Fruit fly (Drosophila melanogaster) whole organism, prepupa: ENCODE data around the gene CAH5.

Source experiments
- CG10631 ChIP-seq: fragments of 200-800 bp; sonication (Bioruptor generic); optimal IDR thresholded peaks from 2 replicates; lab custom pipeline; 2016; ENCODE audit warnings: missing biosample characterization, missing genetic modification characterization
- CG10669 ChIP-seq: fragments of 200-800 bp; sonication (Bioruptor generic); optimal IDR thresholded peaks from 3 replicates; lab custom pipeline; 2018; ENCODE audit warnings: missing biosample characterization, mild to moderate bottlenecking, missing genetic modification characterization, moderate library complexity
- CG11762 ChIP-seq: fragments of 200-800 bp; sonication (Bioruptor generic); optimal IDR thresholded peaks from 3 replicates; lab custom pipeline; 2016; ENCODE audit warnings: missing biosample characterization, missing genetic modification characterization; ENCODE audit not compliant: insufficient read depth
- CG11902 ChIP-seq: fragments of 200-800 bp; sonication (Bioruptor generic); optimal IDR thresholded peaks from 3 replicates; lab custom pipeline; 2016; ENCODE audit warnings: missing biosample characterization, missing genetic modification characterization
- CG15336 ChIP-seq: fragments of 200-800 bp; sonication (Bioruptor generic); IDR thresholded peaks from 2 replicates; pipeline ENCODE4 v1.3.6; 2022; ENCODE audit warnings: missing biosample characterization, missing genetic modification characterization
- CG1621 ChIP-seq: fragments of 200-800 bp; sonication (Bioruptor generic); optimal IDR thresholded peaks from 3 replicates; lab custom pipeline; 2018; ENCODE audit warnings: missing biosample characterization, mild to moderate bottlenecking, missing genetic modification characterization
- CG16779 ChIP-seq: fragments of 200-800 bp; sonication (Bioruptor generic); optimal IDR thresholded peaks from 3 replicates; lab custom pipeline; 2017; ENCODE audit warnings: missing biosample characterization, mild to moderate bottlenecking, missing genetic modification characterization
- CG3032 ChIP-seq: fragments of 200-800 bp; optimal IDR thresholded peaks from 2 replicates; lab custom pipeline; 2019; ENCODE audit warnings: missing biosample characterization, mild to moderate bottlenecking, missing genetic modification characterization, moderate library complexity
- CG31627 ChIP-seq: fragments of 200-800 bp; sonication (Bioruptor generic); optimal IDR thresholded peaks from 3 replicates; lab custom pipeline; 2016; ENCODE audit warnings: missing biosample characterization, missing genetic modification characterization
- CG32006 ChIP-seq: fragments of 200-800 bp; sonication (Bioruptor generic); optimal IDR thresholded peaks from 3 replicates; lab custom pipeline; 2017; ENCODE audit warnings: missing biosample characterization, mild to moderate bottlenecking, missing genetic modification characterization
- CG3919 ChIP-seq: fragments of 200-800 bp; sonication (Bioruptor generic); optimal IDR thresholded peaks from 3 replicates; lab custom pipeline; 2016; ENCODE audit warnings: missing biosample characterization, missing genetic modification characterization
- CG6276 ChIP-seq: fragments of 200-800 bp; sonication (Bioruptor generic); optimal IDR thresholded peaks from 2 replicates; lab custom pipeline; 2017; ENCODE audit warnings: missing biosample characterization, mild to moderate bottlenecking, missing genetic modification characterization
- CG6792 ChIP-seq: fragments of 200-800 bp; sonication (Bioruptor generic); optimal IDR thresholded peaks from 3 replicates; lab custom pipeline; 2016; ENCODE audit warnings: missing biosample characterization, missing genetic modification characterization
- CG6808 ChIP-seq: fragments of 200-800 bp; sonication (Bioruptor generic); optimal IDR thresholded peaks from 3 replicates; lab custom pipeline; 2017; ENCODE audit warnings: missing biosample characterization, missing genetic modification characterization, mild to moderate bottlenecking, moderate library complexity, missing genetic modification reagents
- CG7368 ChIP-seq: fragments of 200-800 bp; sonication (Bioruptor generic); optimal IDR thresholded peaks from 3 replicates; lab custom pipeline; 2016; ENCODE audit warnings: missing biosample characterization, missing genetic modification characterization
- CG8119 ChIP-seq: fragments of 200-800 bp; sonication (Bioruptor generic); IDR thresholded peaks from 3 replicates; pipeline ENCODE4 v1.3.6; 2022; ENCODE audit warnings: missing biosample characterization, missing genetic modification characterization
- CG8632 ChIP-seq: fragments of 200-800 bp; sonication (Bioruptor generic); optimal IDR thresholded peaks from 3 replicates; lab custom pipeline; 2016; ENCODE audit warnings: missing biosample characterization, missing genetic modification characterization
- Eip78C ChIP-seq: fragments of 200-800 bp; sonication (Bioruptor generic); peaks from one replicate; lab custom pipeline; 2016; ENCODE audit warnings: missing biosample characterization, missing genetic modification characterization
- Eip93F ChIP-seq: fragments of 200-800 bp; sonication (Bioruptor generic); optimal IDR thresholded peaks from 2 replicates; lab custom pipeline; 2016; ENCODE audit warnings: missing biosample characterization, mild to moderate bottlenecking, missing genetic modification characterization
- Ets96B ChIP-seq: fragments of 200-800 bp; optimal IDR thresholded peaks from 2 replicates; lab custom pipeline; 2019; ENCODE audit warnings: missing biosample characterization, mild to moderate bottlenecking, missing genetic modification characterization, moderate library complexity
- Gug ChIP-seq: fragments of 200-800 bp; sonication (Bioruptor generic); IDR thresholded peaks from 2 replicates; pipeline ENCODE4 v1.3.6; 2022; ENCODE audit warnings: missing biosample characterization, missing genetic modification characterization
- Hr4 ChIP-seq: fragments of 200-800 bp; sonication (Bioruptor generic); optimal IDR thresholded peaks from 3 replicates; lab custom pipeline; 2016; ENCODE audit warnings: missing biosample characterization, missing genetic modification characterization
- Lpt ChIP-seq: fragments of 200-800 bp; sonication (Bioruptor generic); optimal IDR thresholded peaks from 3 replicates; lab custom pipeline; 2016; ENCODE audit warnings: missing biosample characterization, missing genetic modification characterization
- Met ChIP-seq: fragments of 200-800 bp; sonication (Bioruptor generic); optimal IDR thresholded peaks from 3 replicates; lab custom pipeline; 2016; ENCODE audit warnings: missing biosample characterization, missing genetic modification characterization
- OdsH ChIP-seq: fragments of 200-800 bp; sonication (Bioruptor generic); optimal IDR thresholded peaks from 3 replicates; lab custom pipeline; 2016; ENCODE audit warnings: missing biosample characterization, missing genetic modification characterization
- Smox ChIP-seq: fragments of 200-800 bp; sonication (Bioruptor generic); optimal IDR thresholded peaks from 3 replicates; lab custom pipeline; 2016; ENCODE audit warnings: missing biosample characterization, missing genetic modification characterization
- Sox15 ChIP-seq: fragments of 200-800 bp; sonication (Bioruptor generic); optimal IDR thresholded peaks from 3 replicates; lab custom pipeline; 2016; ENCODE audit warnings: missing biosample characterization, missing genetic modification characterization
- achi ChIP-seq: fragments of 200-800 bp; sonication (Bioruptor generic); optimal IDR thresholded peaks from 3 replicates; lab custom pipeline; 2016; ENCODE audit warnings: missing biosample characterization, missing genetic modification characterization
- acj6 ChIP-seq: fragments of 200-800 bp; sonication (Bioruptor generic); optimal IDR thresholded peaks from 3 replicates; lab custom pipeline; 2016; ENCODE audit warnings: missing biosample characterization, missing genetic modification characterization
- dac ChIP-seq: fragments of 200-800 bp; sonication (Bioruptor generic); optimal IDR thresholded peaks from 2 replicates; lab custom pipeline; 2017; ENCODE audit warnings: missing biosample characterization, mild to moderate bottlenecking, missing genetic modification characterization
- dsx ChIP-seq: fragments of 200-800 bp; optimal IDR thresholded peaks from 3 replicates; lab custom pipeline; 2019; ENCODE audit warnings: missing biosample characterization, mild to moderate bottlenecking, missing genetic modification characterization, moderate library complexity; ENCODE audit not compliant: poor library complexity, severe bottlenecking
- eg ChIP-seq: fragments of 200-800 bp; sonication (Bioruptor generic); IDR thresholded peaks from 3 replicates; pipeline ENCODE4 v1.3.6; 2022; ENCODE audit warnings: missing biosample characterization, missing genetic modification characterization
- fd85E ChIP-seq: fragments of 200-800 bp; sonication (Bioruptor generic); optimal IDR thresholded peaks from 3 replicates; lab custom pipeline; 2016; ENCODE audit warnings: missing biosample characterization, missing genetic modification characterization
- lz ChIP-seq: fragments of 200-800 bp; sonication (Bioruptor generic); optimal IDR thresholded peaks from 3 replicates; lab custom pipeline; 2016; ENCODE audit warnings: missing biosample characterization, missing genetic modification characterization
- net ChIP-seq: fragments of 200-800 bp; sonication (Bioruptor generic); optimal IDR thresholded peaks from 3 replicates; lab custom pipeline; 2016; ENCODE audit warnings: missing biosample characterization, missing genetic modification characterization
- pdm3 ChIP-seq: fragments of 200-800 bp; sonication (Bioruptor generic); optimal IDR thresholded peaks from 3 replicates; lab custom pipeline; 2016; ENCODE audit warnings: missing biosample characterization, missing genetic modification characterization
- salr ChIP-seq, 2 experiments: fragments of 200-800 bp; sonication (Bioruptor generic); optimal IDR thresholded peaks; 3 replicates each; lab custom pipeline; 2016 to 2018; ENCODE audit warnings: missing biosample characterization in 2 of 2, missing genetic modification characterization in 2 of 2, mild to moderate bottlenecking in 1 of 2
- spab ChIP-seq: fragments of 200-800 bp; sonication (Bioruptor generic); optimal IDR thresholded peaks from 2 replicates; lab custom pipeline; 2017; ENCODE audit warnings: missing biosample characterization, mild to moderate bottlenecking, missing genetic modification characterization, missing genetic modification reagents
- ss ChIP-seq, 2 experiments: fragments of 200-800 bp; sonication (Bioruptor generic); optimal IDR thresholded peaks; 2 replicates in 1 of 2; 3 replicates in 1 of 2; lab custom pipeline; 2017 to 2018; ENCODE audit warnings: mild to moderate bottlenecking in 2 of 2, missing biosample characterization in 2 of 2, missing genetic modification characterization in 2 of 2, moderate library complexity in 1 of 2
- topi ChIP-seq: fragments of 200-800 bp; sonication (Bioruptor generic); optimal IDR thresholded peaks from 3 replicates; lab custom pipeline; 2016; ENCODE audit warnings: missing biosample characterization, missing genetic modification characterization

CAH5 gene

dm6 chr3R:31270783-31271427 is 8.5 kb downstream of the CAH5 start (continued):
- TF ChIP-seq Ets96B (tag; lab: Kevin White, UChicago) = no peak
- no peak for TF ChIP-seq CG6808 (GFP tag; lab: Kevin White, UChicago)
- no peak for TF ChIP-seq fd85E (GFP tag; lab: Kevin White, UChicago)
- TF ChIP-seq topi (GFP tag; lab: Kevin White, UChicago) = no peak
- no peak for TF ChIP-seq Smox (GFP tag; lab: Kevin White, UChicago)
- no peak for TF ChIP-seq CG7368 (GFP tag; lab: Kevin White, UChicago)
- no peak for TF ChIP-seq CG11902
- TF ChIP-seq net (GFP tag; lab: Kevin White, UChicago) = no peak

- TF ChIP-seq Hr4 (GFP tag; lab: Kevin White, UChicago) (no peak), CG3919 (GFP tag; lab: Kevin White, UChicago) (peak; percentile 10), Gug (GFP tag; lab: Robert Waterston, UW) (no peak), spab (GFP tag; lab: Kevin White, UChicago) (peak; percentile 15), OdsH (GFP tag; lab: Kevin White, UChicago) (peak; percentile 14), Eip93F (GFP tag; lab: Kevin White, UChicago) (no peak), ss (GFP tag; optimal IDR thresholded peaks at IDR 0.05; lab: Kevin White, UChicago) (peak; percentile 12 to 16), Eip78C (GFP tag; lab: Kevin White, UChicago) (peak; percentile 72), CG32006 (GFP tag; lab: Kevin White, UChicago) (peak; percentile 10), CG6808 (GFP tag; lab: Kevin White, UChicago) (peak; percentile 11), Met (GFP tag; lab: Kevin White, UChicago) (peak; percentile 20), CG1621 (tag; lab: Kevin White, UChicago) (no peak), CG8119 (GFP tag; lab: Robert Waterston, UW) (peak; percentile 32; the same call in 1 of the 3 replicates), lz (GFP tag; lab: Kevin White, UChicago) (no peak), dsx (GFP tag; lab: Kevin White, UChicago) (peak; percentile 76), CG7368 (GFP tag; lab: Kevin White, UChicago) (no peak), CG8632 (GFP tag; lab: Kevin White, UChicago) (no peak), salr (GFP tag; optimal IDR thresholded peaks at IDR 0.05; lab: Kevin White, UChicago) (no peak), CG16779 (tag; lab: Kevin White, UChicago) (no peak), net (GFP tag; lab: Kevin White, UChicago) (no peak), CG6276 (GFP tag; lab: Kevin White, UChicago) (no peak), Ets96B (tag; lab: Kevin White, UChicago) (peak; percentile 35), CG10631 (GFP tag; lab: Kevin White, UChicago) (peak; percentile 28), Lpt (GFP tag; lab: Kevin White, UChicago) (no peak), acj6 (peak; percentile 22), CG11902 (no peak), CG11762 (no peak), CG10669 (GFP tag; lab: Kevin White, UChicago) (peak; percentile 28), CG6792 (GFP tag; lab: Kevin White, UChicago) (no peak), Sox15 (no peak), CG15336 (GFP tag; lab: Robert Waterston, UW) (0 out of 2 replicates have a peak, but pooled peaks have one; percentile 24), pdm3 (GFP tag; lab: Kevin White, UChicago) (no peak), achi (GFP tag; lab: Kevin White, UChicago) (no peak), eg (no peak), CG3032 (tag; lab: Kevin White, UChicago) (peak; percentile 37), CG31627 (GFP tag; lab: Kevin White, UChicago) (no peak), dac (GFP tag; lab: Kevin White, UChicago) (no peak)
These were observed 23.4 kb downstream of the CAH5 start for dm6 chr3R:31285791-31286190.
